Worm (Caenorhabditis elegans): ENCODE results near the gene odc-1.

ce11 chrV:6928938-6929337, 28.9 kb upstream of the odc-1 start, which contains the start of gene unc-68:
- TF ChIP-seq cog-1 (tag; optimal IDR thresholded peaks at IDR 0.05) (no peak), ztf-23 (GFP tag; IDR thresholded peaks at IDR 0.05) (no peak)
